Fruit fly (Drosophila melanogaster) whole organism, pupa: ENCODE measurements around the gene Dus4.

Source experiments
- CG10348 ChIP-seq: fragments of 200-800 bp; sonication (Bioruptor generic); IDR thresholded peaks from 2 replicates; pipeline ENCODE4 v1.3.6; 2022; ENCODE audit warnings: missing biosample characterization, missing genetic modification characterization
- CG12605 ChIP-seq: fragments of 200-800 bp; sonication (Bioruptor generic); IDR thresholded peaks from 2 replicates; pipeline ENCODE4 v1.3.6; 2022; ENCODE audit warnings: missing biosample characterization, missing genetic modification characterization
- CG13204 ChIP-seq: fragments of 200-800 bp; sonication (Bioruptor generic); optimal IDR thresholded peaks from 2 replicates; lab custom pipeline; 2018; ENCODE audit warnings: missing biosample characterization, mild to moderate bottlenecking, missing genetic modification characterization, moderate library complexity
- CG14655 ChIP-seq: fragments of 200-800 bp; sonication (Bioruptor generic); optimal IDR thresholded peaks from 3 replicates; lab custom pipeline; 2017; ENCODE audit warnings: mild to moderate bottlenecking, missing biosample characterization, missing genetic modification reagents, missing genetic modification characterization
- CG15710 ChIP-seq: fragments of 200-800 bp; sonication (Bioruptor generic); optimal IDR thresholded peaks from 2 replicates; lab custom pipeline; 2018; ENCODE audit warnings: missing biosample characterization, mild to moderate bottlenecking, missing genetic modification characterization, moderate library complexity
- CG17806 ChIP-seq: fragments of 200-800 bp; sonication (Bioruptor generic); optimal IDR thresholded peaks from 2 replicates; lab custom pipeline; 2018; ENCODE audit warnings: missing biosample characterization, mild to moderate bottlenecking, missing genetic modification characterization, moderate library complexity
- CG32121 ChIP-seq: fragments of 200-800 bp; sonication (Bioruptor generic); IDR thresholded peaks from 2 replicates; pipeline ENCODE4 v1.3.6; 2022; ENCODE audit warnings: missing biosample characterization, missing genetic modification characterization
- CG34367 ChIP-seq: fragments of 200-800 bp; sonication (Bioruptor generic); optimal IDR thresholded peaks from 2 replicates; lab custom pipeline; 2018; ENCODE audit warnings: missing biosample characterization, mild to moderate bottlenecking, missing genetic modification characterization
- CG4496 ChIP-seq: fragments of 200-800 bp; sonication (Bioruptor generic); IDR thresholded peaks from 3 replicates; pipeline ENCODE4 v1.3.6; 2022; ENCODE audit warnings: missing biosample characterization, missing genetic modification characterization
- CG8159 ChIP-seq: fragments of 200-800 bp; sonication (Bioruptor generic); optimal IDR thresholded peaks from 3 replicates; lab custom pipeline; 2018; ENCODE audit warnings: missing biosample characterization, mild to moderate bottlenecking, missing genetic modification characterization, moderate library complexity
- CG8301 ChIP-seq: fragments of 200-800 bp; sonication (Bioruptor generic); optimal IDR thresholded peaks from 2 replicates; lab custom pipeline; 2018; ENCODE audit warnings: missing biosample characterization, mild to moderate bottlenecking, missing genetic modification characterization
- CG9948 ChIP-seq: fragments of 200-800 bp; sonication (Bioruptor generic); optimal IDR thresholded peaks from 2 replicates; lab custom pipeline; 2018; ENCODE audit warnings: missing biosample characterization, mild to moderate bottlenecking, missing genetic modification characterization, moderate library complexity
- D1 ChIP-seq: fragments of 200-800 bp; sonication (Bioruptor generic); optimal IDR thresholded peaks from 2 replicates; lab custom pipeline; 2018; ENCODE audit warnings: missing biosample characterization, mild to moderate bottlenecking, missing genetic modification characterization, moderate library complexity
- EcR ChIP-seq: fragments of 200-800 bp; sonication (Bioruptor generic); optimal IDR thresholded peaks from 3 replicates; lab custom pipeline; 2019; ENCODE audit warnings: missing biosample characterization, missing genetic modification characterization, mild to moderate bottlenecking, moderate library complexity, missing genetic modification reagents
- Ets98B ChIP-seq: fragments of 200-800 bp; sonication (Bioruptor generic); IDR thresholded peaks from 2 replicates; pipeline ENCODE4 v1.3.6; 2022; ENCODE audit warnings: missing biosample characterization, missing genetic modification characterization
- Pif1A ChIP-seq: fragments of 200-800 bp; sonication (Bioruptor generic); optimal IDR thresholded peaks from 3 replicates; lab custom pipeline; 2016; ENCODE audit warnings: missing biosample characterization, missing genetic modification characterization
- Pif1B ChIP-seq: fragments of 200-800 bp; sonication (Bioruptor generic); optimal IDR thresholded peaks from 3 replicates; lab custom pipeline; 2016; ENCODE audit warnings: missing biosample characterization, missing genetic modification characterization
- Snoo ChIP-seq: fragments of 200-800 bp; sonication (Bioruptor generic); optimal IDR thresholded peaks from 3 replicates; lab custom pipeline; 2017; ENCODE audit warnings: missing biosample characterization, mild to moderate bottlenecking, missing genetic modification characterization, inconsistent platforms
- fd96Ca ChIP-seq: fragments of 200-800 bp; sonication (Bioruptor generic); IDR thresholded peaks from 3 replicates; pipeline ENCODE4 v1.3.6; 2022; ENCODE audit warnings: missing biosample characterization, missing genetic modification characterization
- gl ChIP-seq: fragments of 200-800 bp; sonication (Bioruptor generic); optimal IDR thresholded peaks from 2 replicates; lab custom pipeline; 2018; ENCODE audit warnings: missing biosample characterization, mild to moderate bottlenecking, missing genetic modification characterization
- rn ChIP-seq: fragments of 200-800 bp; sonication (Bioruptor generic); IDR thresholded peaks from 2 replicates; pipeline ENCODE4 v1.3.6; 2022; ENCODE audit warnings: missing biosample characterization, missing genetic modification characterization

Dus4 gene

DNA sequence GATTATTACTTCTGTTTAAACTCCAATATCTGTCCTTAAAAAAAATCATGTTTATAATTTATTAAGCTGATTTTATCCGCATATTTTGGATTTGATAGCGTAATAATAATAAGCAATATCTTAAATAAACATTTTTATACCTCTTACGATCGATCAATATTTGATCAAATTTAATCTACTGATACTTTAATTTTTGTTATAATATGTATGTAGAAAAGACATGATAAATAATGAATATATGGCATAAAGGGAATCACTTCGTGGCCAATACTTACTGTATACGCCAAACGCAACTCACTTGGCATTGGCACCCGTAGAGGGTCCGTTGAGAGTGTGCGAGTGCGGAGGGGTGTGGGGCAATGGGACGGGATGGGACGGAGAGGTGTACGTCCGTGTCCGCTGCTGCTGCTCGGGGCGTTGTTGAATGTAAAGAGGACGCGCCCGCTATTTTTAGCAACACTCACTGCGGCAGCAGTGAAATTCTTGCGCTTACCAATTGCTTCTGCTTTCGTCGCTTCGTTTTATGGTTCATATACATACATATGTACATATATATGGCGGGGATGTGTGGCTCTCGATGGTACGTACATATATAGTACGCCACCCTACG is 26.9 kb upstream of the Dus4 start:
- TF ChIP-seq Ets98B (GFP tag; lab: Robert Waterston, UW) (peak; percentile 20; the same call in 1 of the 2 replicates), CG8301 (tag; lab: Kevin White, UChicago) (peak; percentile 27), CG4496 (GFP tag; lab: Robert Waterston, UW) (peak; percentile 47; the same call in 2 of the 3 replicates), CG32121 (GFP tag; lab: Robert Waterston, UW) (peak; percentile 47; the same call in 1 of the 2 replicates), CG8159 (tag; lab: Kevin White, UChicago) (no peak), CG9948 (peak; percentile 18), CG13204 (peak; percentile 86), CG12605 (GFP tag; lab: Robert Waterston, UW) (no peak)

DNA sequence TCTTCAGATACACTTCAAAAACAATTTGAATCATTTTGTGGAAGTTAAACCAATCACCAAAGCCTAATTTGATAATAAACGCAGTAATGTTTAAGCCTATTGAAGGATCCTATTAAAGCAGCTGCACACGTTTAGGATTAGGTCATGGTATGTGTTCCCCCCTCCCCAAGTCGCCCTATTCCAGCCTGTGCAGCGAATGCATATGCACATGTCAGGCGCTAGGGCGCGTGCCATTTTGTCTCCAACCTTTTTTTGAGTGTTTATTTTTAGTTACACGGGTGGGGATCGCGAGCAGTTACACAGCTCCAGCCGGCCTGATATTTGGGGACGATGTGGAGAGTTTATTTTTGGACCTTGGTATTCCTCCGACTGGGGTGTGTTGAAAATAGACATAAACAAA is 26.1 kb upstream of the Dus4 start:
- TF ChIP-seq CG8301 (tag; lab: Kevin White, UChicago) (no peak), CG10348 (GFP tag; lab: Robert Waterston, UW) (no peak), CG32121 (GFP tag; lab: Robert Waterston, UW) (peak; percentile 27; the same call in 1 of the 2 replicates)

DNA sequence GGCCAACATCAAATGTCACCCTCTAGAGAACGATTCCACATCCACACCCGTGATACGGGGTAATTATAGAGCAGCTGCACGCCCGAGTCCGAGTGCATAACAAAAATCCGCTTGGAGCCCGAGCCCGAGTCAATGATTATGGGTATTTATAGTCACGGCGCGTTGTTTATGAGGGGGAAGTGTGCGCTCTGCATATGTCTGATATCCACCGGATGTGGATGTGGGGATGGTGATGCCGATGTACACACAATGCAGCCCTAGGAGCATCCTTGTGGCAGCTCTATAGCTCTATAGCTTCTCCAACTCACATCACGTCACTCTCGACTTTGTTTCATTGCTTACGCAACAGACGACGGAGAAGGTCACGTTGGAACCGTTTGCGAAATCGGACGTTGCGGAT is 25.6 kb upstream of the Dus4 start:
- TF ChIP-seq Pif1B (GFP tag; lab: Kevin White, UChicago) (no peak), CG4496 (GFP tag; lab: Robert Waterston, UW) (peak; percentile 26; the same call in 1 of the 3 replicates)

DNA sequence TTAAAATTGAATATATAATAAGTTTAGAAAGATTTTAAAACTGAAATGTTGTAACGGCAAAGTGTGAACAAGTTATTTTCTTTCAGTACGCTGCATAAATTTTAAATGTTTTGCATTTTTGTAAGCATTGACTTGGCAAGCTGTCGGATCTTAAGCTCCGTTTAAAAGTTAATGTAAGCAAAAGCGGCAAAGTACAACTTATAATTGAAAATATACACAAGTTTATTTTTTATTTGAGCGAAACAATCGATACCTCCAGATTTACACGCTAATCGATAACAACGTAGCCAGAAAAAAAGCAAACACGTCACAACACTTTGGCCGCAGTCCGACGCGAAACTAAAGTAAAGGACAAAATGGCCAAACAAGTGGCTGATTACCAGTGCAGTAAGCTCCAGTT is 21.5 kb upstream of the Dus4 start, which contains the start of gene Catsup:
Catsup (plus strand) TSS at position 273 of the 400 bp plus-strand sequence.
- TF ChIP-seq EcR (GFP tag; lab: Kevin White, UChicago), result no peak
- TF ChIP-seq CG15710 (tag; lab: Kevin White, UChicago), result no peak
- no peak for TF ChIP-seq CG17806 (tag; lab: Kevin White, UChicago)
- TF ChIP-seq Pif1A (GFP tag; lab: Kevin White, UChicago), result no peak
- TF ChIP-seq Ets98B (GFP tag; lab: Robert Waterston, UW), result no peak
- TF ChIP-seq CG34367 (tag; lab: Kevin White, UChicago), result no peak
- TF ChIP-seq CG12605 (GFP tag; lab: Robert Waterston, UW), result no peak
- no peak for TF ChIP-seq Pif1B (GFP tag; lab: Kevin White, UChicago)
- no peak for TF ChIP-seq CG8301 (tag; lab: Kevin White, UChicago)
- TF ChIP-seq Snoo (tag; lab: Kevin White, UChicago), result no peak
- TF ChIP-seq CG13204, result no peak
- no peak for TF ChIP-seq fd96Ca (GFP tag; lab: Robert Waterston, UW)

DNA sequence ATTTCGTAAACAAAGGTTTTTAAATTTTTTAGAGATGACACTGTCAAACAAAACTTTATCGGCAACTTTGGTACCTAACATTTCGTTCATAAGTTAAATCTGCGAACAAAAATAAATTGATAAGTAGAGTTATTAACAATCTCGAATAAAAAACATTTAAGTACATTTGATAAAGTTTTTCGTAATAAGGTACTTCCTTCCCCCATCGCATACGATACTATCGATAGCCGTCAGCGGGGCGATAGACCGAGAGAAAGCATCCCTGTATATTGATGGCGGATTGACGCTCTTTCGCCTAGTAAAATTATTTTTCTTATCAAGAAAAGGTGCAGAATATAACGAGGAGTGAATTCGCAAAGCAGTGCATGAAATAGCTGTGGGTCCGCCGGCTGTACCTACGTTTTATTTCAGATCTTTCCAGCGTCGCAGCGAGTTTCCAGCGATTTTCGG is 18.0 kb upstream of the Dus4 start, which contains the start of the genes Ttc19 and Acn:
Ttc19 (minus strand) TSS at position 38 of the 450 bp plus-strand sequence.
Acn (plus strand) TSS at position 245 of the 450 bp plus-strand sequence.
- TF ChIP-seq D1 (tag; lab: Kevin White, UChicago), result no peak
- TF ChIP-seq Pif1A (GFP tag; lab: Kevin White, UChicago), result no peak
- TF ChIP-seq CG8301 (tag; lab: Kevin White, UChicago), result no peak
- TF ChIP-seq CG12605 (GFP tag; lab: Robert Waterston, UW), result no peak
- no peak for TF ChIP-seq EcR (GFP tag; lab: Kevin White, UChicago)
- peak; percentile 26 for TF ChIP-seq gl (tag; lab: Kevin White, UChicago)
- TF ChIP-seq CG4496 (GFP tag; lab: Robert Waterston, UW), result peak; percentile 83; the same call in 2 of the 3 replicates
- TF ChIP-seq CG13204, result no peak
- TF ChIP-seq Pif1B (GFP tag; lab: Kevin White, UChicago), result no peak
- TF ChIP-seq CG10348 (GFP tag; lab: Robert Waterston, UW), result no peak
- TF ChIP-seq CG34367 (tag; lab: Kevin White, UChicago), result peak; percentile 53
- peak; percentile 78 for TF ChIP-seq CG32121 (GFP tag; lab: Robert Waterston, UW)
- peak; percentile 43 for TF ChIP-seq CG9948
- peak; percentile 77 for TF ChIP-seq CG15710 (tag; lab: Kevin White, UChicago)
- peak; percentile 66; the same call in 1 of the 2 replicates for TF ChIP-seq Ets98B (GFP tag; lab: Robert Waterston, UW)
- TF ChIP-seq Snoo (tag; lab: Kevin White, UChicago), result peak; percentile 67
- peak; percentile 71 for TF ChIP-seq CG8159 (tag; lab: Kevin White, UChicago)
- TF ChIP-seq CG14655 (GFP tag; lab: Kevin White, UChicago), result no peak
- TF ChIP-seq CG17806 (tag; lab: Kevin White, UChicago), result peak; percentile 49
- TF ChIP-seq rn (GFP tag; lab: Robert Waterston, UW), result peak; percentile 63; the same call in 1 of the 2 replicates
- TF ChIP-seq fd96Ca (GFP tag; lab: Robert Waterston, UW), result peak; percentile 53; the same call in 1 of the 3 replicates

DNA sequence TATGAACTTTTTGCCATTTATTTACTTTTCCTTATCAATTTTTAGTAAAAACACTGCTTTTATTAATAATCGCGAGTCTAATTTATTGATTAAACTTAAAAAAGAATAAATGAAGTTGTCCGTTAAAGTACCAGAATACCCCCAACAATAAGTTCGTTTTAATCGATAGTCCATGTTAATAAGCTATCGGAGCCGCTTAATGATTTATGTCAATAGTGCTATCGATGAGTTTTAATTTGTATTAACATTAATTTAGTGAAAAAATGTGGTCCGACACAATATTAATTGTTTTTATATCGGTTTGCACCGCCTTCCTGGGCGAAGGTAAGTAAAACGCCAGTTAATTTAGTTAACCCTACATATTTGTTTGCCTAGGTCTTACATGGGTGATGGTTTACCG is 14.2 kb upstream of the Dus4 start, which contains the start of gene CG10470:
CG10470 (plus strand) TSS at position 165 of the 400 bp plus-strand sequence.
- TF ChIP-seq CG13204, result no peak
- TF ChIP-seq CG15710 (tag; lab: Kevin White, UChicago), result no peak
- TF ChIP-seq CG14655 (GFP tag; lab: Kevin White, UChicago), result no peak
- TF ChIP-seq CG34367 (tag; lab: Kevin White, UChicago), result no peak
- TF ChIP-seq CG8159 (tag; lab: Kevin White, UChicago), result peak; percentile 4
- TF ChIP-seq, all 21 proteins: peak for 1
